Fruit fly (Drosophila melanogaster) whole organism, embryonic: ENCODE measurements around the gene PH4alphaPV.

ENCODE experiments used
- Adf1 ChIP-seq: fragments of 200-800 bp; sonication (Bioruptor generic); IDR thresholded peaks from 2 replicates; pipeline ENCODE4 v1.3.6; 2022; ENCODE audit warnings: missing biosample characterization, missing genetic modification characterization
- Atf3 ChIP-seq: fragments of 200-800 bp; sonication (Bioruptor generic); optimal IDR thresholded peaks from 3 replicates; lab custom pipeline; 2016; ENCODE audit warnings: missing biosample characterization, missing genetic modification characterization
- Bteb2 ChIP-seq: fragments of 200-800 bp; sonication (Bioruptor generic); optimal IDR thresholded peaks from 2 replicates; lab custom pipeline; 2016; ENCODE audit warnings: missing biosample characterization, missing genetic modification characterization
- CG10267 ChIP-seq: fragments of 200-800 bp; sonication (Bioruptor generic); optimal IDR thresholded peaks from 2 replicates; lab custom pipeline; 2018; ENCODE audit warnings: missing biosample characterization, mild to moderate bottlenecking, missing genetic modification characterization, moderate library complexity
- CG10979 ChIP-seq: fragments of 200-800 bp; sonication (Bioruptor generic); optimal IDR thresholded peaks from 2 replicates; lab custom pipeline; 2018; ENCODE audit warnings: missing biosample characterization, mild to moderate bottlenecking, missing genetic modification characterization, moderate library complexity
- CG12071 ChIP-seq: fragments of 200-800 bp; sonication (Bioruptor generic); optimal IDR thresholded peaks from 3 replicates; lab custom pipeline; 2018; ENCODE audit warnings: missing biosample characterization, mild to moderate bottlenecking, missing genetic modification characterization
- CG12155 ChIP-seq: fragments of 200-800 bp; sonication (Bioruptor generic); optimal IDR thresholded peaks from 3 replicates; lab custom pipeline; 2016; ENCODE audit warnings: missing biosample characterization, missing genetic modification characterization
- CG12219 ChIP-seq: fragments of 200-800 bp; sonication (Bioruptor generic); optimal IDR thresholded peaks from 3 replicates; lab custom pipeline; 2018; ENCODE audit warnings: missing biosample characterization, mild to moderate bottlenecking, missing genetic modification characterization
- CG12659 ChIP-seq: fragments of 200-800 bp; sonication (Bioruptor generic); optimal IDR thresholded peaks from 3 replicates; lab custom pipeline; 2017; ENCODE audit warnings: mild to moderate bottlenecking, missing biosample characterization, missing genetic modification reagents, missing genetic modification characterization
- CG12942 ChIP-seq: fragments of 200-800 bp; sonication (Bioruptor generic); optimal IDR thresholded peaks from 3 replicates; lab custom pipeline; 2016; ENCODE audit warnings: missing biosample characterization, missing genetic modification characterization
- CG13894 ChIP-seq: fragments of 200-800 bp; sonication (Bioruptor generic); optimal IDR thresholded peaks from 3 replicates; lab custom pipeline; 2018; ENCODE audit warnings: missing biosample characterization, mild to moderate bottlenecking, missing genetic modification characterization, moderate library complexity
- CG17802 ChIP-seq: fragments of 200-800 bp; sonication (Bioruptor generic); optimal IDR thresholded peaks from 2 replicates; lab custom pipeline; 2018; ENCODE audit warnings: missing biosample characterization, mild to moderate bottlenecking, missing genetic modification characterization, moderate library complexity
- CG2712 ChIP-seq: fragments of 200-800 bp; optimal IDR thresholded peaks from 3 replicates; lab custom pipeline; 2019; ENCODE audit warnings: missing biosample characterization, mild to moderate bottlenecking, missing genetic modification characterization, moderate library complexity
- CG32772 ChIP-seq: fragments of 200-800 bp; sonication (Bioruptor generic); IDR thresholded peaks from 2 replicates; pipeline ENCODE4 v1.3.6; 2022; ENCODE audit warnings: missing biosample characterization, missing genetic modification characterization
- CG5245 ChIP-seq: fragments of 200-800 bp; sonication (Bioruptor generic); optimal IDR thresholded peaks from 3 replicates; lab custom pipeline; 2016; ENCODE audit warnings: missing biosample characterization, missing genetic modification characterization
- CG5953 ChIP-seq: fragments of 200-800 bp; sonication (Bioruptor generic); IDR thresholded peaks from 2 replicates; pipeline ENCODE4 v1.3.6; 2022; ENCODE audit warnings: missing biosample characterization, missing genetic modification characterization
- CG6254 ChIP-seq: fragments of 200-800 bp; sonication (Bioruptor generic); optimal IDR thresholded peaks from 3 replicates; lab custom pipeline; 2017; ENCODE audit warnings: mild to moderate bottlenecking, missing biosample characterization, missing genetic modification reagents, missing genetic modification characterization
- CG7928 ChIP-seq: fragments of 200-800 bp; sonication (Bioruptor generic); optimal IDR thresholded peaks from 2 replicates; lab custom pipeline; 2017; ENCODE audit warnings: missing biosample characterization, mild to moderate bottlenecking, missing genetic modification characterization
- CG9437 ChIP-seq: fragments of 200-800 bp; sonication (Bioruptor generic); optimal IDR thresholded peaks from 2 replicates; lab custom pipeline; 2018; ENCODE audit warnings: missing biosample characterization, mild to moderate bottlenecking, missing genetic modification characterization
- CG9797 ChIP-seq: fragments of 200-800 bp; sonication (Bioruptor generic); optimal IDR thresholded peaks from 3 replicates; lab custom pipeline; 2018; ENCODE audit warnings: missing biosample characterization, mild to moderate bottlenecking, missing genetic modification characterization
- Camta ChIP-seq: fragments of 200-800 bp; sonication (Bioruptor generic); optimal IDR thresholded peaks from 2 replicates; lab custom pipeline; 2016; ENCODE audit warnings: missing biosample characterization, missing genetic modification characterization
- D19A ChIP-seq: fragments of 200-800 bp; optimal IDR thresholded peaks from 3 replicates; lab custom pipeline; 2019; ENCODE audit warnings: missing biosample characterization, mild to moderate bottlenecking, missing genetic modification characterization, moderate library complexity
- E2f2 ChIP-seq: fragments of 200-800 bp; sonication (Bioruptor generic); IDR thresholded peaks from 2 replicates; pipeline ENCODE4 v1.3.6; 2022; ENCODE audit warnings: missing biosample characterization, missing genetic modification characterization
- Elba2 ChIP-seq: fragments of 200-800 bp; sonication (Bioruptor generic); optimal IDR thresholded peaks from 3 replicates; lab custom pipeline; 2016; ENCODE audit warnings: missing biosample characterization, missing genetic modification characterization
- Fer2 ChIP-seq: fragments of 200-800 bp; sonication (Bioruptor generic); optimal IDR thresholded peaks from 2 replicates; lab custom pipeline; 2018; ENCODE audit warnings: missing biosample characterization, mild to moderate bottlenecking, missing genetic modification characterization, moderate library complexity
- HmgZ ChIP-seq: fragments of 200-800 bp; sonication (Bioruptor generic); optimal IDR thresholded peaks from 2 replicates; lab custom pipeline; 2018; ENCODE audit warnings: missing biosample characterization, mild to moderate bottlenecking, missing genetic modification characterization
- Meics ChIP-seq: fragments of 200-800 bp; sonication (Bioruptor generic); optimal IDR thresholded peaks from 2 replicates; lab custom pipeline; 2017; ENCODE audit warnings: missing biosample characterization, mild to moderate bottlenecking, missing genetic modification characterization
- Nf-YA ChIP-seq: fragments of 200-800 bp; sonication (Bioruptor generic); IDR thresholded peaks from 2 replicates; pipeline ENCODE4 v1.3.6; 2022; ENCODE audit warnings: missing biosample characterization, missing genetic modification characterization
- ap ChIP-seq: fragments of 200-800 bp; sonication (Bioruptor generic); IDR thresholded peaks from 2 replicates; pipeline ENCODE4 v1.3.6; 2022; ENCODE audit warnings: missing biosample characterization, missing genetic modification characterization
- az2 ChIP-seq: fragments of 200-800 bp; sonication (Bioruptor generic); optimal IDR thresholded peaks from 3 replicates; lab custom pipeline; 2016; ENCODE audit warnings: missing biosample characterization, missing genetic modification characterization
- cad ChIP-seq: fragments of >200 bp; optimal IDR thresholded peaks from 2 replicates; lab custom pipeline; 2017; ENCODE audit warnings: missing biosample characterization, missing genetic modification characterization
- ci ChIP-seq: fragments of 200-800 bp; sonication (Bioruptor generic); IDR thresholded peaks from 3 replicates; pipeline ENCODE4 v1.3.6; 2022; ENCODE audit warnings: missing biosample characterization, missing genetic modification characterization
- dmrt99B ChIP-seq: fragments of 200-800 bp; sonication (Bioruptor generic); optimal IDR thresholded peaks from 2 replicates; lab custom pipeline; 2018; ENCODE audit warnings: missing biosample characterization, mild to moderate bottlenecking, missing genetic modification characterization, moderate library complexity
- ewg ChIP-seq: fragments of 200-800 bp; sonication (Bioruptor generic); optimal IDR thresholded peaks from 3 replicates; lab custom pipeline; 2017; ENCODE audit warnings: mild to moderate bottlenecking, missing biosample characterization, missing genetic modification reagents, missing genetic modification characterization
- exex ChIP-seq: fragments of 200-800 bp; sonication (Bioruptor generic); optimal IDR thresholded peaks from 4 replicates; lab custom pipeline; 2018; ENCODE audit warnings: missing biosample characterization, mild to moderate bottlenecking, missing genetic modification characterization, moderate library complexity
- hkb ChIP-seq, 2 experiments: fragments of 200-800 bp in 1 of 2; fragments of >200 bp in 1 of 2; sonication (Bioruptor generic) in 1 of 2; IDR thresholded peaks in 1 of 2; optimal IDR thresholded peaks in 1 of 2; 2 replicates each; pipeline versions ENCODE4 v1.3.6 to Lab custom; 2017 to 2022; ENCODE audit warnings: missing biosample characterization in 1 of 2, missing genetic modification characterization in 1 of 2
- hth ChIP-seq: fragments of >200 bp; optimal IDR thresholded peaks from 2 replicates; lab custom pipeline; 2017; ENCODE audit warnings: inconsistent platforms
- ind ChIP-seq: fragments of 200-800 bp; sonication (Bioruptor generic); optimal IDR thresholded peaks from 3 replicates; lab custom pipeline; 2016; ENCODE audit warnings: missing biosample characterization, missing genetic modification characterization
- insv ChIP-seq, 2 experiments: fragments of 200-800 bp; sonication (Bioruptor generic); optimal IDR thresholded peaks; 3 replicates each; lab custom pipeline; 2016 to 2018; ENCODE audit warnings: missing biosample characterization in 2 of 2, missing genetic modification characterization in 2 of 2
- klu ChIP-seq: fragments of 200-800 bp; sonication (Bioruptor generic); IDR thresholded peaks from 2 replicates; pipeline ENCODE4 v1.3.6; 2022; ENCODE audit warnings: missing biosample characterization, missing genetic modification characterization
- knrl ChIP-seq: fragments of 200-800 bp; sonication (Bioruptor generic); IDR thresholded peaks from 3 replicates; pipeline ENCODE4 v1.3.6; 2022; ENCODE audit warnings: missing biosample characterization, missing genetic modification characterization; ENCODE audit not compliant: partially characterized antibody
- nom ChIP-seq: fragments of 200-800 bp; sonication (Bioruptor generic); optimal IDR thresholded peaks from 2 replicates; lab custom pipeline; 2017; ENCODE audit warnings: missing biosample characterization, missing genetic modification characterization, mild to moderate bottlenecking, moderate library complexity, missing genetic modification reagents
- p53 ChIP-seq: fragments of 200-800 bp; sonication (Bioruptor generic); optimal IDR thresholded peaks from 2 replicates; lab custom pipeline; 2016; ENCODE audit warnings: missing biosample characterization, missing genetic modification characterization
- phol ChIP-seq: fragments of 200-800 bp; sonication (Bioruptor generic); optimal IDR thresholded peaks from 3 replicates; lab custom pipeline; 2018; ENCODE audit warnings: missing biosample characterization, mild to moderate bottlenecking, missing genetic modification characterization, moderate library complexity
- pnt ChIP-seq: fragments of 200-800 bp; sonication (Bioruptor generic); optimal IDR thresholded peaks from 3 replicates; lab custom pipeline; 2016; ENCODE audit warnings: missing biosample characterization, missing genetic modification characterization
- ro ChIP-seq: fragments of 200-800 bp; sonication (Bioruptor generic); IDR thresholded peaks from 2 replicates; pipeline ENCODE4 v1.3.6; 2022; ENCODE audit warnings: missing biosample characterization, missing genetic modification characterization
- seq ChIP-seq: fragments of 200-800 bp; sonication (Bioruptor generic); IDR thresholded peaks from 2 replicates; pipeline ENCODE4 v1.3.6; 2022; ENCODE audit warnings: missing biosample characterization, missing genetic modification characterization
- slbo ChIP-seq: fragments of 200-800 bp; sonication (Bioruptor generic); IDR thresholded peaks from 2 replicates; pipeline ENCODE4 v1.3.6; 2022; ENCODE audit warnings: missing biosample characterization, missing genetic modification characterization
- slp2 ChIP-seq: fragments of 200-800 bp; sonication (Bioruptor generic); optimal IDR thresholded peaks from 2 replicates; lab custom pipeline; 2016; ENCODE audit warnings: missing biosample characterization, missing genetic modification characterization

The PH4alphaPV gene

DNA sequence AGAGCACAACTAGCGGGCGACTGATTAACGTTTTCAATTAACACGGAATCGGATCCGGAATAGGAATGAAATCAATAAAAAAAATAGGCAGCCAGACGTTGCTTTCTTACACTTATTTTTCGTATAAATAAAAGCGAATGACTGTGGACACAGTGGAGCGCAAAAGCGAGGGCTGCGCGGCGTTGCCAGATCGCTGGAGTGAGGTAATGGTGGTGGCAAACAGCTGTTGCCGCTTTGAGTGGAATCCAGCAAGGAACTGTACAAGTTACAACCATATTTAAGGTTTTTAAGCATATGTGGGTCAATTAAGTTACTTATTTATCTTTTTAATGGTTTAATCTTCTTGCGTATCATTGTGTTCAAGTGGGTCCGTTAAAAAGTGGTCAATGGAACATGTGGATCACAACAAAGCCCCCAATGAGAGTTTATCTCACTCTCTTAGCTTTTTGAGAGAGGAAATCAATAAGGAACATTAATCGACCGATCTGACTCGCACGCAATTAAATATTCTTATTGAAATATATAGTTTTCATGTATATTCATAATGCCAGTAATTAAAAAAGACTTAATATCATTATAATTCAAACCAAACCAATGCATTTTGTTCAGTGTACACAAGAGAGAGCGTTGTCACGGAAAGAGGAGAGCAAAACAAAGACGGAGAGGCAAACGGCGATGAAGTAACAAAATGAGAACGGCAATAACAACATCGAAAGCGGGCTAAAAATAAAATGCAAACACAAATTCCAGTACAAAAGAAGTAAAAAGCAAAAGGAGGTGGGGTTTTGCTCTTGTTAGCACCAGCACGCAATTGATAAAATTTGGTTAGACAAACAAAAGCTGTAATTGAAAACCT lies 48.0 kb downstream of the PH4alphaPV start (continued):
- TF ChIP-seq seq (GFP tag; lab: Robert Waterston, UW) (peak; percentile 93), CG12219 (GFP tag; lab: Kevin White, UChicago) (peak; percentile 90), insv (GFP tag; optimal IDR thresholded peaks at IDR 0.05; lab: Kevin White, UChicago) (peak in 1 of 2 experiments; percentile 21), CG13894 (tag; lab: Kevin White, UChicago) (peak; percentile 78), E2f2 (peak; percentile 78), Elba2 (GFP tag; lab: Kevin White, UChicago) (no peak), Atf3 (peak; percentile 85), CG9437 (GFP tag; lab: Kevin White, UChicago) (peak; percentile 85), az2 (GFP tag; lab: Kevin White, UChicago) (peak; percentile 90), Meics (GFP tag; lab: Kevin White, UChicago) (peak; percentile 91), CG2712 (tag; lab: Kevin White, UChicago) (peak; percentile 93), Camta (GFP tag; lab: Kevin White, UChicago) (peak; percentile 87), hth (lab: Kevin White, UChicago) (no peak), knrl (GFP tag; lab: Robert Waterston, UW) (no peak), ro (GFP tag; lab: Robert Waterston, UW) (peak; percentile 73), CG5245 (peak; percentile 90), Fer2 (tag; lab: Kevin White, UChicago) (peak; percentile 73), CG9797 (GFP tag; lab: Kevin White, UChicago) (peak; percentile 6), CG12155 (GFP tag; lab: Kevin White, UChicago) (peak; percentile 83), phol (peak; percentile 88), CG12659 (peak; percentile 88), ewg (GFP tag; lab: Kevin White, UChicago) (peak; percentile 78), slp2 (peak; percentile 82), hkb (optimal IDR thresholded peaks at IDR 0.05; lab: Kevin White, UChicago) (no peak), hkb (GFP tag; IDR thresholded peaks at IDR 0.05; lab: Robert Waterston, UW) (peak; percentile 98), CG6254 (GFP tag; lab: Kevin White, UChicago) (peak; percentile 88), ind (peak; percentile 88), pnt (GFP tag; lab: Kevin White, UChicago) (peak; percentile 69), CG17802 (peak; percentile 71), HmgZ (tag; lab: Kevin White, UChicago) (peak; percentile 86), CG32772 (GFP tag; lab: Robert Waterston, UW) (peak; percentile 92), Adf1 (GFP tag; lab: Robert Waterston, UW) (peak; percentile 74), ci (GFP tag; lab: Robert Waterston, UW) (peak; percentile 98), exex (tag; lab: Kevin White, UChicago) (peak; percentile 31), Nf-YA (GFP tag; lab: Robert Waterston, UW) (peak; percentile 90), cad (GFP tag; lab: Kevin White, UChicago) (no peak), CG5953 (GFP tag; lab: Robert Waterston, UW) (peak; percentile 92), dmrt99B (peak; percentile 93), D19A (tag; lab: Kevin White, UChicago) (peak; percentile 86), CG10267 (tag; lab: Kevin White, UChicago) (peak; percentile 88), CG10979 (peak; percentile 90), p53 (GFP tag; lab: Kevin White, UChicago) (peak; percentile 66), slbo (GFP tag; lab: Robert Waterston, UW) (peak; percentile 94), CG7928 (GFP tag; lab: Kevin White, UChicago) (peak; percentile 56), nom (peak; percentile 51), Bteb2 (GFP tag; lab: Kevin White, UChicago) (peak; percentile 84), ap (GFP tag; lab: Robert Waterston, UW) (peak; percentile 92), CG12942 (GFP tag; lab: Kevin White, UChicago) (peak; percentile 82), klu (GFP tag; lab: Robert Waterston, UW) (peak; percentile 82), CG12071 (GFP tag; lab: Kevin White, UChicago) (peak; percentile 93)
